Worm (Caenorhabditis elegans): Measurements from ENCODE around the gene glt-4.

glt-4 gene

DNA sequence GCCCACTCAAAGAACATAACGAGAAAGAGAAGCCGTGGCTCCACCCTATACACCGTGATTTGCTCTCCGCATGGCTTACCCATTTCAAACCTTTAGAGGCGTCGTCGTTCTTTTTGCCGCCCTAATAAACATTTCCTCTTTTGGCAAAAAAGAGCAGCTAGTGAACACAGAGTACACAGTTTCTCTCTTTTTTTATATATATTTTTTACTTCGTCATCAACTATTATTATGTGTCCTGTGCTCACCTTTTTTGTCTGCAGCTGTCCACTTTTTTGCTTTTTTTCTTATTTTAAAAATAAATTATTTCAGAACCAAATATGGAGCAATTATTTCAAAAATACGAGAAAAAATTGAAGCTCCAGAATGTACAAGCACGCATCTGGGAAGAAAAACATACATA is 33.5 kb upstream of the glt-4 start, which contains the start of gene C03B1.2:
C03B1.2 (plus strand) TSS at position 301 of the 400 bp plus-strand sequence.
- no peak for TF ChIP-seq ama-1 (optimal IDR thresholded peaks at IDR 0.05)
- no peak for TF ChIP-seq pax-1 (tag; optimal IDR thresholded peaks at IDR 0.05)
- no peak for TF ChIP-seq hlh-6 (tag; optimal IDR thresholded peaks at IDR 0.05)
- no peak for TF ChIP-seq unc-86 (tag; optimal IDR thresholded peaks at IDR 0.05)
- TF ChIP-seq npax-4 (tag; optimal IDR thresholded peaks at IDR 0.05) = no peak
- TF ChIP-seq ceh-48 (tag; optimal IDR thresholded peaks at IDR 0.05) = no peak
- no peak for TF ChIP-seq pqm-1 (tag; optimal IDR thresholded peaks at IDR 0.05)
- no peak for TF ChIP-seq ceh-22 (tag; optimal IDR thresholded peaks at IDR 0.05)
- TF ChIP-seq pha-4 (tag; optimal IDR thresholded peaks at IDR 0.05) = no peak
- TF ChIP-seq pat-9 (tag; optimal IDR thresholded peaks at IDR 0.05) = no peak
- TF ChIP-seq ahr-1 (tag; optimal IDR thresholded peaks at IDR 0.05) = no peak
- no peak for TF ChIP-seq fkh-10 (GFP tag; optimal IDR thresholded peaks at IDR 0.05)
- TF ChIP-seq K02D7.2 (tag; optimal IDR thresholded peaks at IDR 0.05) = no peak
- TF ChIP-seq gmeb-2 (tag; optimal IDR thresholded peaks at IDR 0.05) = no peak
- TF ChIP-seq F13H6.1 (tag; optimal IDR thresholded peaks at IDR 0.05) = no peak
- no peak for TF ChIP-seq rnt-1 (tag; optimal IDR thresholded peaks at IDR 0.05)
- no peak for TF ChIP-seq mec-3 (tag; optimal IDR thresholded peaks at IDR 0.05; ENCODE audit: borderline replicate concordance)

DNA sequence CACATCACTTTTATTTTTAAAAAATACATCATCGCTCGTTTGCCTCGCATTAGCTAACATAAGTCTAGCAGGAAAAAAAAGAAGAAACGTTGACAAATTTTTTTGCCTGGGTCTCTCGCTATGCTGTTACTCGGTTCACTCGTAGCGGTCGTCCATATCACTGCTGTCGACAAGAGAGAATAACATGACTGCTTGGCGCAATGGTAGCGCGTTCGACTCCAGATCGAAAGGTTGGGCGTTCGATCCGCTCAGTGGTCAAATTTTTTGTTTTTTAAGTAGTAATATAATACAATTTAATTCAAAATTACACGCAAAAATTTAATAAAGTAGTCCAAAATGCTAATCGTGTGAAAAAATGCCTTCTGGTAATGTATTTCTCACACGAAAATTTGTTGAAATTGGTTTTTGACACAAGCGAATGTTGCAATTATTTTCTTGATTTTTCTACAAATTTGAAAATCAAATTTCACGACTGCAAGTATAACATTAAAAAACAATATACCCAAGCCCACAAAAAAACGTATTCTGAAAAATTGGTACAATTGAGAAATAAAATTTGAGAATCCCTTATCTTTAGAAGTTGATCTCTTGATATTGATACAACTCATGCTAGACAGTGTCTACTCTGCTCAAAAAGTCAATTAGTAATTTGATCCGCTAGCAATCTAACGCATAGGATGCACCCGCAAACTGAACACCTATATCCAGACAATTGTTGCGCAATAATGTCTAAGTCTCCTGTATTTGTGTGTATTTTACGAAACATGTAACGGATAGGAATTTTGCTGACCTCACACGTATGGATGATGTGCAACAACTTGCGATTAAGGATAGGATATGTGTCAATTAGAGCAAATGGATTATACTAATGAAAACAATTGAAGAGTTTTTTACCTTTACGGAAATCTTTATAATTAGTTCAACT is 31.8 kb upstream of the glt-4 start:
- peak; percentile 42 for TF ChIP-seq ceh-9 (tag; optimal IDR thresholded peaks at IDR 0.05)
- TF ChIP-seq fkh-10 (GFP tag; optimal IDR thresholded peaks at IDR 0.05) = no peak
- TF ChIP-seq npax-4 (tag; optimal IDR thresholded peaks at IDR 0.05) = peak; percentile 12
- TF ChIP-seq pag-3 (tag; optimal IDR thresholded peaks at IDR 0.05; ENCODE audit: borderline replicate concordance) = no peak
- TF ChIP-seq zip-5 (tag; optimal IDR thresholded peaks at IDR 0.05) = peak; percentile 49
- TF ChIP-seq nhr-232 (tag; optimal IDR thresholded peaks at IDR 0.05) = peak; percentile 45
- TF ChIP-seq Y22D7AL.16 (tag; optimal IDR thresholded peaks at IDR 0.05) = peak; percentile 62
- no peak for TF ChIP-seq nhr-11 (tag; optimal IDR thresholded peaks at IDR 0.05)
- peak; percentile 68 for TF ChIP-seq pat-9 (tag; optimal IDR thresholded peaks at IDR 0.05)
- TF ChIP-seq pha-2 (tag; optimal IDR thresholded peaks at IDR 0.05) = peak; percentile 68
- peak; percentile 80 for TF ChIP-seq che-1 (tag; optimal IDR thresholded peaks at IDR 0.05)
- TF ChIP-seq tbx-2 (tag; optimal IDR thresholded peaks at IDR 0.05) = peak; percentile 49
- no peak for TF ChIP-seq unc-42 (tag; optimal IDR thresholded peaks at IDR 0.05)
- TF ChIP-seq eyg-1 (tag; optimal IDR thresholded peaks at IDR 0.05) = peak; percentile 45
- TF ChIP-seq C08G9.2 (tag; optimal IDR thresholded peaks at IDR 0.05) = peak; percentile 1
- TF ChIP-seq C38D4.7 (GFP tag; optimal IDR thresholded peaks at IDR 0.05) = peak; percentile 65
- peak; percentile 47 for TF ChIP-seq hlh-15 (tag; optimal IDR thresholded peaks at IDR 0.05)
- peak; percentile 70 for TF ChIP-seq sdc-2 (tag; optimal IDR thresholded peaks at IDR 0.05)
- TF ChIP-seq madf-2 (tag; optimal IDR thresholded peaks at IDR 0.05) = peak; percentile 47
- TF ChIP-seq fax-1 (tag; optimal IDR thresholded peaks at IDR 0.05) = peak; percentile 61
- peak; percentile 77 for TF ChIP-seq gmeb-2 (tag; optimal IDR thresholded peaks at IDR 0.05)
- peak; percentile 55 for TF ChIP-seq ceh-48 (tag; optimal IDR thresholded peaks at IDR 0.05)
- TF ChIP-seq dmd-4 (tag; optimal IDR thresholded peaks at IDR 0.05; ENCODE audit: borderline replicate concordance) = peak; percentile 50
- TF ChIP-seq ceh-6 (GFP tag; optimal IDR thresholded peaks at IDR 0.05) = peak; percentile 70
- peak; percentile 81 for TF ChIP-seq ceh-14 (tag; optimal IDR thresholded peaks at IDR 0.05)
- peak; percentile 28 for TF ChIP-seq pqm-1 (tag; optimal IDR thresholded peaks at IDR 0.05)
- TF ChIP-seq ceh-2 (tag; optimal IDR thresholded peaks at IDR 0.05) = peak; percentile 38
- no peak for TF ChIP-seq unc-55 (GFP tag; optimal IDR thresholded peaks at IDR 0.05)
- TF ChIP-seq dve-1 (tag; optimal IDR thresholded peaks at IDR 0.05) = peak; percentile 26
- peak; percentile 11 for TF ChIP-seq ceh-30 (tag; optimal IDR thresholded peaks at IDR 0.05)
- no peak for TF ChIP-seq ceh-22 (tag; optimal IDR thresholded peaks at IDR 0.05)
- peak; percentile 62 for TF ChIP-seq unc-86 (tag; optimal IDR thresholded peaks at IDR 0.05)
- TF ChIP-seq ceh-18 (tag; optimal IDR thresholded peaks at IDR 0.05) = peak; percentile 5
- TF ChIP-seq pax-1 (tag; optimal IDR thresholded peaks at IDR 0.05) = no peak
- TF ChIP-seq elt-2 (tag; optimal IDR thresholded peaks at IDR 0.05) = peak; percentile 84
- TF ChIP-seq elt-4 (tag; optimal IDR thresholded peaks at IDR 0.05) = no peak
- TF ChIP-seq ceh-31 (tag; optimal IDR thresholded peaks at IDR 0.05) = peak; percentile 7
- TF ChIP-seq ztf-16 (tag; optimal IDR thresholded peaks at IDR 0.05) = peak; percentile 61
- peak; percentile 68 for TF ChIP-seq sox-2 (GFP tag; IDR thresholded peaks at IDR 0.05)
- TF ChIP-seq syd-9 (tag; optimal IDR thresholded peaks at IDR 0.05) = peak; percentile 9
